Fruit fly (Drosophila melanogaster) whole organism, embryonic: ENCODE data around the gene CG31178.

Experiments used
- Atf-2 ChIP-seq: fragments of 200-800 bp; sonication (Bioruptor generic); optimal IDR thresholded peaks from 2 replicates; lab custom pipeline; 2016; ENCODE audit warnings: missing biosample characterization, missing genetic modification characterization
- Awh ChIP-seq: fragments of 200-800 bp; sonication (Bioruptor generic); IDR thresholded peaks from 2 replicates; pipeline ENCODE4, ENCODE4 v1.3.6; 2022; ENCODE audit warnings: missing biosample characterization, missing genetic modification characterization
- CG11085 ChIP-seq: fragments of 200-800 bp; sonication (Bioruptor generic); IDR thresholded peaks from 2 replicates; pipeline ENCODE4 v1.3.6; 2022; ENCODE audit warnings: missing biosample characterization, missing genetic modification characterization
- CG11456 ChIP-seq: fragments of 200-800 bp; sonication (Bioruptor generic); IDR thresholded peaks from 3 replicates; pipeline ENCODE4 v1.3.6; 2022; ENCODE audit warnings: missing biosample characterization, missing genetic modification characterization
- CG11695 ChIP-seq: fragments of 200-800 bp; sonication (Bioruptor generic); IDR thresholded peaks from 3 replicates; pipeline ENCODE4 v1.3.6; 2022; ENCODE audit warnings: missing biosample characterization, missing genetic modification characterization
- CG12299 ChIP-seq: fragments of 200-800 bp; sonication (Bioruptor generic); optimal IDR thresholded peaks from 2 replicates; lab custom pipeline; 2018; ENCODE audit warnings: missing biosample characterization, mild to moderate bottlenecking, missing genetic modification characterization
- CG13296 ChIP-seq: fragments of 200-800 bp; sonication (Bioruptor generic); optimal IDR thresholded peaks from 3 replicates; lab custom pipeline; 2018; ENCODE audit warnings: missing biosample characterization, mild to moderate bottlenecking, missing genetic modification characterization
- CG14965 ChIP-seq: fragments of 200-800 bp; sonication (Bioruptor generic); optimal IDR thresholded peaks from 2 replicates; lab custom pipeline; 2016; ENCODE audit warnings: missing biosample characterization, missing genetic modification characterization, borderline replicate concordance
- CG15514 ChIP-seq: fragments of 200-800 bp; sonication (Bioruptor generic); optimal IDR thresholded peaks from 3 replicates; lab custom pipeline; 2017; ENCODE audit warnings: missing biosample characterization, missing genetic modification characterization, mild to moderate bottlenecking, moderate library complexity, missing genetic modification reagents
- CG17328 ChIP-seq: fragments of 200-800 bp; sonication (Bioruptor generic); IDR thresholded peaks from 2 replicates; pipeline ENCODE4 v1.3.6; 2022; ENCODE audit warnings: missing biosample characterization, missing genetic modification characterization
- CG17385 ChIP-seq: fragments of 200-800 bp; sonication (Bioruptor generic); optimal IDR thresholded peaks from 3 replicates; lab custom pipeline; 2018; ENCODE audit warnings: missing biosample characterization, mild to moderate bottlenecking, missing genetic modification characterization
- CG17912 ChIP-seq: fragments of 200-800 bp; sonication (Bioruptor generic); optimal IDR thresholded peaks from 2 replicates; lab custom pipeline; 2018; ENCODE audit warnings: missing biosample characterization, mild to moderate bottlenecking, missing genetic modification characterization
- CG1832 ChIP-seq: fragments of 200-800 bp; sonication (Bioruptor generic); optimal IDR thresholded peaks from 2 replicates; lab custom pipeline; 2017; ENCODE audit warnings: missing biosample characterization, mild to moderate bottlenecking, missing genetic modification characterization, inconsistent platforms
- CG2116 ChIP-seq: fragments of 200-800 bp; sonication (Bioruptor generic); optimal IDR thresholded peaks from 3 replicates; lab custom pipeline; 2018; ENCODE audit warnings: missing biosample characterization, mild to moderate bottlenecking, missing genetic modification characterization
- CG2889 ChIP-seq: fragments of 200-800 bp; sonication (Bioruptor generic); IDR thresholded peaks from 3 replicates; pipeline ENCODE4 v1.3.6; 2022; ENCODE audit warnings: missing biosample characterization, missing genetic modification characterization
- CG31441 ChIP-seq: fragments of 200-800 bp; sonication (Bioruptor generic); IDR thresholded peaks from 2 replicates; pipeline ENCODE4 v1.3.6; 2022; ENCODE audit warnings: missing biosample characterization, missing genetic modification characterization
- CG5180 ChIP-seq: fragments of 200-800 bp; sonication (Bioruptor generic); optimal IDR thresholded peaks from 3 replicates; lab custom pipeline; 2017; ENCODE audit warnings: missing biosample characterization, missing genetic modification characterization, mild to moderate bottlenecking, moderate library complexity, missing genetic modification reagents
- CG6654 ChIP-seq: fragments of 200-800 bp; sonication (Bioruptor generic); optimal IDR thresholded peaks from 2 replicates; lab custom pipeline; 2017; ENCODE audit warnings: missing biosample characterization, mild to moderate bottlenecking, missing genetic modification characterization
- CG7987 ChIP-seq: fragments of 200-800 bp; sonication (Bioruptor generic); optimal IDR thresholded peaks from 2 replicates; lab custom pipeline; 2018; ENCODE audit warnings: missing biosample characterization, mild to moderate bottlenecking, missing genetic modification characterization, moderate library complexity
- CHES-1-like ChIP-seq: fragments of 200-800 bp; sonication (Bioruptor generic); optimal IDR thresholded peaks from 2 replicates; lab custom pipeline; 2016; ENCODE audit warnings: missing biosample characterization, missing genetic modification characterization
- Doc2 ChIP-seq: fragments of 200-800 bp; sonication (Bioruptor generic); IDR thresholded peaks from 2 replicates; pipeline ENCODE4 v1.3.6; 2022; ENCODE audit warnings: missing biosample characterization, missing genetic modification characterization
- E2f2 ChIP-seq: fragments of 200-800 bp; sonication (Bioruptor generic); IDR thresholded peaks from 2 replicates; pipeline ENCODE4 v1.3.6; 2022; ENCODE audit warnings: missing biosample characterization, missing genetic modification characterization
- ERR ChIP-seq: fragments of 200-800 bp; sonication (Bioruptor generic); optimal IDR thresholded peaks from 2 replicates; lab custom pipeline; 2016; ENCODE audit warnings: missing biosample characterization, missing genetic modification characterization
- Eip74EF ChIP-seq, 2 experiments: fragments of 200-800 bp in 1 of 2; fragments of >200 bp in 1 of 2; sonication (Bioruptor generic) in 1 of 2; optimal IDR thresholded peaks; 2 replicates each; lab custom pipeline; 2017 to 2019; ENCODE audit warnings: missing biosample characterization in 2 of 2, missing genetic modification characterization in 2 of 2, mild to moderate bottlenecking in 1 of 2, moderate library complexity in 1 of 2
- Gsc ChIP-seq: fragments of 200-800 bp; sonication (Bioruptor generic); IDR thresholded peaks from 2 replicates; pipeline ENCODE4 v1.3.6; 2022; ENCODE audit warnings: missing biosample characterization, missing genetic modification characterization
- HLH3B ChIP-seq: fragments of 200-800 bp; sonication (Bioruptor generic); IDR thresholded peaks from 2 replicates; pipeline ENCODE4 v1.3.6; 2022; ENCODE audit warnings: missing biosample characterization, missing genetic modification characterization
- HLHmδ ChIP-seq: fragments of 200-800 bp; sonication (Bioruptor generic); optimal IDR thresholded peaks from 2 replicates; lab custom pipeline; 2018; ENCODE audit warnings: missing biosample characterization, mild to moderate bottlenecking, missing genetic modification characterization, moderate library complexity
- NC2α ChIP-seq: fragments of 200-800 bp; sonication (Bioruptor generic); optimal IDR thresholded peaks from 2 replicates; lab custom pipeline; 2016; ENCODE audit warnings: missing biosample characterization, missing genetic modification characterization
- NFAT ChIP-seq: fragments of 200-800 bp; sonication (Bioruptor generic); IDR thresholded peaks from 2 replicates; pipeline ENCODE4 v1.3.6; 2022; ENCODE audit warnings: missing biosample characterization, missing genetic modification characterization
- Nf-YA ChIP-seq: fragments of 200-800 bp; sonication (Bioruptor generic); IDR thresholded peaks from 2 replicates; pipeline ENCODE4 v1.3.6; 2022; ENCODE audit warnings: missing biosample characterization, missing genetic modification characterization
- Sox100B ChIP-seq: fragments of 200-800 bp; sonication (Bioruptor generic); optimal IDR thresholded peaks from 3 replicates; lab custom pipeline; 2018; ENCODE audit warnings: missing biosample characterization, mild to moderate bottlenecking, missing genetic modification characterization
- Spps ChIP-seq: fragments of 200-800 bp; sonication (Bioruptor generic); optimal IDR thresholded peaks from 2 replicates; lab custom pipeline; 2018; ENCODE audit warnings: missing biosample characterization, mild to moderate bottlenecking, missing genetic modification characterization
- Tbp ChIP-seq: fragments of >200 bp; optimal IDR thresholded peaks from 2 replicates; lab custom pipeline; 2018; ENCODE audit warnings: missing biosample characterization, missing genetic modification characterization
- ato ChIP-seq: fragments of 200-800 bp; sonication (Bioruptor generic); IDR thresholded peaks from 2 replicates; pipeline ENCODE4 v1.3.6; 2022; ENCODE audit warnings: missing biosample characterization, missing genetic modification characterization; ENCODE audit not compliant: partially characterized antibody
- dm ChIP-seq: fragments of 200-800 bp; sonication (Bioruptor generic); optimal IDR thresholded peaks from 3 replicates; lab custom pipeline; 2016; ENCODE audit warnings: missing biosample characterization, missing genetic modification characterization
- en ChIP-seq: fragments of 200-800 bp; sonication (Bioruptor generic); optimal IDR thresholded peaks from 2 replicates; lab custom pipeline; 2016; ENCODE audit warnings: missing biosample characterization, missing genetic modification characterization
- fd3F ChIP-seq: fragments of 200-800 bp; sonication (Bioruptor generic); optimal IDR thresholded peaks from 2 replicates; lab custom pipeline; 2018; ENCODE audit warnings: missing biosample characterization, mild to moderate bottlenecking, missing genetic modification characterization, moderate library complexity
- gcm ChIP-seq: fragments of 200-800 bp; sonication (Bioruptor generic); optimal IDR thresholded peaks from 2 replicates; lab custom pipeline; 2019; ENCODE audit warnings: missing biosample characterization, mild to moderate bottlenecking, missing genetic modification characterization, moderate library complexity
- lov ChIP-seq, 2 experiments: fragments of 200-800 bp in 1 of 2; fragments of >200 bp in 1 of 2; sonication (Bioruptor generic) in 1 of 2; IDR thresholded peaks in 1 of 2; optimal IDR thresholded peaks in 1 of 2; 2 replicates in 1 of 2; 3 replicates in 1 of 2; pipeline versions ENCODE4 v1.3.6 to Lab custom; 2017 to 2022; ENCODE audit warnings: missing biosample characterization in 1 of 2, missing genetic modification characterization in 1 of 2
- mld ChIP-seq: fragments of 200-800 bp; sonication (Bioruptor generic); IDR thresholded peaks from 3 replicates; pipeline ENCODE4 v1.3.6; 2022; ENCODE audit warnings: missing biosample characterization, missing genetic modification characterization; ENCODE audit not compliant: partially characterized antibody
- row ChIP-seq: fragments of 200-800 bp; sonication (Bioruptor generic); IDR thresholded peaks from 3 replicates; pipeline ENCODE4 v1.3.6; 2022; ENCODE audit warnings: missing biosample characterization, missing genetic modification characterization
- sc ChIP-seq, 3 experiments: fragments of >200 bp in 2 of 3; fragments of 200-800 bp in 1 of 3; sonication (Bioruptor generic) in 1 of 3; optimal IDR thresholded peaks; 2 replicates in 2 of 3; 3 replicates in 1 of 3; lab custom pipeline; 2017; ENCODE audit warnings: mild to moderate bottlenecking in 1 of 3, missing biosample characterization in 1 of 3, missing genetic modification characterization in 1 of 3, missing genetic modification reagents in 1 of 3
- sisA ChIP-seq: fragments of 200-800 bp; sonication (Bioruptor generic); IDR thresholded peaks from 2 replicates; pipeline ENCODE4 v1.3.6; 2022; ENCODE audit warnings: missing biosample characterization, missing genetic modification characterization
- sr ChIP-seq: fragments of 200-800 bp; sonication (Bioruptor generic); IDR thresholded peaks from 3 replicates; pipeline ENCODE4 v1.3.6; 2022; ENCODE audit warnings: missing biosample characterization, missing genetic modification characterization
- ttk ChIP-seq: fragments of 200-800 bp; sonication (Bioruptor generic); IDR thresholded peaks from 2 replicates; pipeline ENCODE4 v2.1.2; 2022; ENCODE audit warnings: missing biosample characterization, missing genetic modification characterization
- twi ChIP-seq: fragments of 200-800 bp; optimal IDR thresholded peaks from 2 replicates; lab custom pipeline; 2019; ENCODE audit warnings: missing biosample characterization, mild to moderate bottlenecking, missing genetic modification characterization, moderate library complexity
- yki ChIP-seq: fragments of >200 bp; optimal IDR thresholded peaks from 3 replicates; lab custom pipeline; 2018
- zfh2 ChIP-seq: fragments of 200-800 bp; sonication (Bioruptor generic); optimal IDR thresholded peaks from 2 replicates; lab custom pipeline; 2016; ENCODE audit warnings: missing biosample characterization, missing genetic modification characterization

CG31178 gene

dm6 chr3R:21834234-21835070 lies 39.1 kb upstream of the CG31178 start (continued):
- peak in 1 of 2 experiments; percentile 19 for TF ChIP-seq Eip74EF (GFP tag; optimal IDR thresholded peaks at IDR 0.05; lab: Kevin White, UChicago)
- TF ChIP-seq HLHmδ = no peak
- no peak for TF ChIP-seq CG13296
- TF ChIP-seq fd3F (GFP tag; lab: Kevin White, UChicago) = no peak
- peak; percentile 18 for TF ChIP-seq gcm
- TF ChIP-seq CG17912 (GFP tag; lab: Kevin White, UChicago) = no peak
- no peak; the same call in 1 of the 2 replicates for TF ChIP-seq E2f2 (GFP tag; lab: Robert Waterston, UW)
- TF ChIP-seq Awh (GFP tag; lab: Robert Waterston, UW) = peak; percentile 49; the same call in 1 of the 2 replicates
- no peak for TF ChIP-seq Nf-YA (GFP tag; lab: Robert Waterston, UW)
- TF ChIP-seq CG11456 (GFP tag; lab: Robert Waterston, UW) = no peak
- TF ChIP-seq twi (tag; lab: Kevin White, UChicago) = peak; percentile 13
- no peak for TF ChIP-seq ato (GFP tag; lab: Robert Waterston, UW)
- no peak for TF ChIP-seq dm (GFP tag; lab: Kevin White, UChicago)
- TF ChIP-seq ERR (GFP tag; lab: Kevin White, UChicago) = no peak
- TF ChIP-seq sisA = peak; percentile 19; the same call in 1 of the 2 replicates
- TF ChIP-seq HLH3B (GFP tag; lab: Robert Waterston, UW) = 0 out of 2 replicates have a peak, but pooled peaks have one; percentile 10
- TF ChIP-seq CG7987 (GFP tag; lab: Kevin White, UChicago) = no peak
- no peak for TF ChIP-seq CG1832 (GFP tag; lab: Kevin White, UChicago)
- TF ChIP-seq mld (GFP tag; lab: Robert Waterston, UW) = no peak
- no peak for TF ChIP-seq Atf-2 (GFP tag; lab: Kevin White, UChicago)
- TF ChIP-seq CG6654 (GFP tag; lab: Kevin White, UChicago) = no peak
- no peak for TF ChIP-seq CG2116 (GFP tag; lab: Kevin White, UChicago)
- no peak for TF ChIP-seq zfh2
- TF ChIP-seq CG14965 (GFP tag; lab: Kevin White, UChicago) = no peak
- TF ChIP-seq Doc2 (GFP tag; lab: Robert Waterston, UW) = no peak
- peak; percentile 52; the same call in 2 of the 3 replicates for TF ChIP-seq row (GFP tag; lab: Robert Waterston, UW)
- TF ChIP-seq CG17328 (GFP tag; lab: Robert Waterston, UW) = 0 out of 2 replicates have a peak, but pooled peaks have one; percentile 26
- TF ChIP-seq CG15514 (GFP tag; lab: Kevin White, UChicago) = no peak
- no peak for TF ChIP-seq lov (optimal IDR thresholded peaks at IDR 0.05; lab: Kevin White, UChicago)
- 0 out of 3 replicates have a peak, but pooled peaks have one; percentile 25 for TF ChIP-seq lov (GFP tag; IDR thresholded peaks at IDR 0.05; lab: Robert Waterston, UW)
- peak; percentile 63 for TF ChIP-seq CG31441
- TF ChIP-seq ttk = peak; percentile 28; the same call in 1 of the 2 replicates
- no peak for TF ChIP-seq CHES-1-like
- TF ChIP-seq Sox100B (GFP tag; lab: Kevin White, UChicago) = peak; percentile 25
- no peak for TF ChIP-seq yki (lab: Kevin White, UChicago)
- TF ChIP-seq CG12299 (tag; lab: Kevin White, UChicago) = no peak
- TF ChIP-seq NFAT (GFP tag; lab: Robert Waterston, UW) = no peak
- no peak for TF ChIP-seq CG2889
- no peak for TF ChIP-seq sr (GFP tag; lab: Robert Waterston, UW)
- TF ChIP-seq sc (optimal IDR thresholded peaks at IDR 0.05; lab: Kevin White, UChicago) = no peak
- peak; percentile 34 for TF ChIP-seq sc (GFP tag; optimal IDR thresholded peaks at IDR 0.05; lab: Kevin White, UChicago)
- TF ChIP-seq NC2α = no peak
- no peak for TF ChIP-seq Gsc (GFP tag; lab: Robert Waterston, UW)
- no peak for TF ChIP-seq CG5180 (GFP tag; lab: Kevin White, UChicago)
- TF ChIP-seq Spps (tag; lab: Kevin White, UChicago) = peak; percentile 43
- TF ChIP-seq Tbp = no peak
- peak; percentile 14 for TF ChIP-seq CG17385 (GFP tag; lab: Kevin White, UChicago)
- no peak for TF ChIP-seq CG11085 (GFP tag; lab: Robert Waterston, UW)
- TF ChIP-seq CG11695 = no peak
- TF ChIP-seq en (GFP tag; lab: Kevin White, UChicago) = no peak
